Fruit fly (Drosophila melanogaster): Measurements from ENCODE around the gene Elp4.
A peak's percentile ranks its signal among the peaks of the same experiment; 100 is the strongest.

Gene Elp4

dm6 chr2L:5523848-5524473, at the start of gene Elp4, which contains the start of gene Vps52:
TSS of gene Elp4 (plus strand) at chr2L:5524139.
TSS of gene Vps52 (minus strand) at chr2L:5523898.
- TF ChIP-seq tj (GFP tag; optimal IDR thresholded peaks at IDR 0.05) (peak; percentile 61), CG12768 (GFP tag; optimal IDR thresholded peaks at IDR 0.05) (peak; percentile 77), Hr96 (GFP tag; optimal IDR thresholded peaks at IDR 0.05) (no peak), Mnt (GFP tag; optimal IDR thresholded peaks at IDR 0.05) (peak; percentile 48), cnc (optimal IDR thresholded peaks at IDR 0.05) (no peak), CG14711 (tag; optimal IDR thresholded peaks at IDR 0.05) (peak; percentile 78), Clk (GFP tag; optimal IDR thresholded peaks at IDR 0.05) (peak; percentile 76), CG1620 (GFP tag; optimal IDR thresholded peaks at IDR 0.05) (peak; percentile 79), cic (GFP tag; optimal IDR thresholded peaks at IDR 0.05) (no peak), CG11617 (GFP tag; optimal IDR thresholded peaks at IDR 0.05) (peak; percentile 87), toe (GFP tag; optimal IDR thresholded peaks at IDR 0.05) (no peak), CG7045 (GFP tag; optimal IDR thresholded peaks at IDR 0.05) (peak; percentile 80), pad (GFP tag; optimal IDR thresholded peaks at IDR 0.05) (peak; percentile 64), CG5204 (GFP tag; optimal IDR thresholded peaks at IDR 0.05) (no peak), CG7101 (tag; optimal IDR thresholded peaks at IDR 0.05) (peak; percentile 83), bab1 (GFP tag; optimal IDR thresholded peaks at IDR 0.05) (peak; percentile 59), CG33017 (tag; optimal IDR thresholded peaks at IDR 0.05) (peak; percentile 37), kay (GFP tag; ENCODE audit: borderline replicate concordance) (no peak), Crg-1 (GFP tag; optimal IDR thresholded peaks at IDR 0.05) (peak; percentile 31), ovo (GFP tag; optimal IDR thresholded peaks at IDR 0.05) (peak; percentile 14)

- no peak for TF ChIP-seq ovo (GFP tag; optimal IDR thresholded peaks at IDR 0.05)
- TF ChIP-seq pad (GFP tag; optimal IDR thresholded peaks at IDR 0.05): peak; percentile 1
- TF ChIP-seq cnc (optimal IDR thresholded peaks at IDR 0.05): peak in 1 of 2 experiments; percentile 33
- TF ChIP-seq toe (GFP tag; optimal IDR thresholded peaks at IDR 0.05): no peak
- peak; percentile 63 for TF ChIP-seq tj (GFP tag; optimal IDR thresholded peaks at IDR 0.05)
- peak; percentile 29 for TF ChIP-seq CG7101 (tag; optimal IDR thresholded peaks at IDR 0.05)
Measured at dm6 chr2L:5476699-5477098, 47.2 kb upstream of the Elp4 start.

- TF ChIP-seq pad (GFP tag; optimal IDR thresholded peaks at IDR 0.05) (no peak), CG14711 (tag; optimal IDR thresholded peaks at IDR 0.05) (no peak), Mnt (GFP tag; optimal IDR thresholded peaks at IDR 0.05) (no peak), Hr96 (GFP tag; optimal IDR thresholded peaks at IDR 0.05) (no peak)
Measured at dm6 chr2L:5478273-5478672, 45.7 kb upstream of the Elp4 start.

- TF ChIP-seq CG5204 (GFP tag; optimal IDR thresholded peaks at IDR 0.05): no peak
- no peak for TF ChIP-seq CG33017 (tag; optimal IDR thresholded peaks at IDR 0.05)
- no peak for TF ChIP-seq cic (GFP tag; optimal IDR thresholded peaks at IDR 0.05)
- TF ChIP-seq CG12768 (GFP tag; optimal IDR thresholded peaks at IDR 0.05): no peak
- no peak for TF ChIP-seq kay (GFP tag; ENCODE audit: borderline replicate concordance)
- TF ChIP-seq CG14711 (tag; optimal IDR thresholded peaks at IDR 0.05): no peak
- TF ChIP-seq CG7101 (tag; optimal IDR thresholded peaks at IDR 0.05): no peak
- TF ChIP-seq pad (GFP tag; optimal IDR thresholded peaks at IDR 0.05): no peak
- TF ChIP-seq Clk (GFP tag; optimal IDR thresholded peaks at IDR 0.05): no peak
- no peak for TF ChIP-seq ovo (GFP tag; optimal IDR thresholded peaks at IDR 0.05)
- TF ChIP-seq CG1620 (GFP tag; optimal IDR thresholded peaks at IDR 0.05): no peak
- no peak for TF ChIP-seq tj (GFP tag; optimal IDR thresholded peaks at IDR 0.05)
- no peak for TF ChIP-seq Mnt (GFP tag; optimal IDR thresholded peaks at IDR 0.05)
- no peak for TF ChIP-seq Hr96 (GFP tag; optimal IDR thresholded peaks at IDR 0.05)
- no peak for TF ChIP-seq cnc (optimal IDR thresholded peaks at IDR 0.05)
- no peak for TF ChIP-seq bab1 (GFP tag; optimal IDR thresholded peaks at IDR 0.05)
- no peak for TF ChIP-seq toe (GFP tag; optimal IDR thresholded peaks at IDR 0.05)
- TF ChIP-seq CG7045 (GFP tag; optimal IDR thresholded peaks at IDR 0.05): no peak
- TF ChIP-seq CG11617 (GFP tag; optimal IDR thresholded peaks at IDR 0.05): no peak
Measured at dm6 chr2L:5479128-5479527, 44.8 kb upstream of the Elp4 start.

- TF ChIP-seq pad (GFP tag; optimal IDR thresholded peaks at IDR 0.05) (no peak), CG1620 (GFP tag; optimal IDR thresholded peaks at IDR 0.05) (no peak), bab1 (GFP tag; optimal IDR thresholded peaks at IDR 0.05) (no peak), tj (GFP tag; optimal IDR thresholded peaks at IDR 0.05) (no peak), Clk (GFP tag; optimal IDR thresholded peaks at IDR 0.05) (no peak), cnc (optimal IDR thresholded peaks at IDR 0.05) (no peak), CG14711 (tag; optimal IDR thresholded peaks at IDR 0.05) (no peak), toe (GFP tag; optimal IDR thresholded peaks at IDR 0.05) (no peak), ovo (GFP tag; optimal IDR thresholded peaks at IDR 0.05) (no peak)
Measured at dm6 chr2L:5479971-5480370, 44.0 kb upstream of the Elp4 start.

- no peak for TF ChIP-seq Clk (GFP tag; optimal IDR thresholded peaks at IDR 0.05)
- no peak for TF ChIP-seq CG11617 (GFP tag; optimal IDR thresholded peaks at IDR 0.05)
- TF ChIP-seq kay (GFP tag; ENCODE audit: borderline replicate concordance): no peak
- no peak for TF ChIP-seq toe (GFP tag; optimal IDR thresholded peaks at IDR 0.05)
- TF ChIP-seq CG1620 (GFP tag; optimal IDR thresholded peaks at IDR 0.05): no peak
- TF ChIP-seq CG12768 (GFP tag; optimal IDR thresholded peaks at IDR 0.05): no peak
Measured at dm6 chr2L:5483093-5483492, 40.8 kb upstream of the Elp4 start.

- TF ChIP-seq CG14711 (tag; optimal IDR thresholded peaks at IDR 0.05): no peak
- TF ChIP-seq bab1 (GFP tag; optimal IDR thresholded peaks at IDR 0.05): no peak
- no peak for TF ChIP-seq pad (GFP tag; optimal IDR thresholded peaks at IDR 0.05)
- no peak for TF ChIP-seq tj (GFP tag; optimal IDR thresholded peaks at IDR 0.05)
- TF ChIP-seq Mnt (GFP tag; optimal IDR thresholded peaks at IDR 0.05): no peak
- TF ChIP-seq Hr96 (GFP tag; optimal IDR thresholded peaks at IDR 0.05): no peak
- TF ChIP-seq CG7101 (tag; optimal IDR thresholded peaks at IDR 0.05): no peak
- no peak for TF ChIP-seq kay (GFP tag; ENCODE audit: borderline replicate concordance)
- no peak for TF ChIP-seq Clk (GFP tag; optimal IDR thresholded peaks at IDR 0.05)
- no peak for TF ChIP-seq toe (GFP tag; optimal IDR thresholded peaks at IDR 0.05)
- no peak for TF ChIP-seq CG1620 (GFP tag; optimal IDR thresholded peaks at IDR 0.05)
- TF ChIP-seq ovo (GFP tag; optimal IDR thresholded peaks at IDR 0.05): no peak
- no peak for TF ChIP-seq CG33017 (tag; optimal IDR thresholded peaks at IDR 0.05)
- no peak for TF ChIP-seq cic (GFP tag; optimal IDR thresholded peaks at IDR 0.05)
- no peak for TF ChIP-seq Crg-1 (GFP tag; optimal IDR thresholded peaks at IDR 0.05)
- no peak for TF ChIP-seq CG7045 (GFP tag; optimal IDR thresholded peaks at IDR 0.05)
- no peak for TF ChIP-seq CG11617 (GFP tag; optimal IDR thresholded peaks at IDR 0.05)
Measured at dm6 chr2L:5489084-5489617, 34.8 kb upstream of the Elp4 start.
